Fruit fly (Drosophila melanogaster): Measurements from ENCODE around the gene TwdlD.

TwdlD gene

dm6 chr3R:26681947-26682346 is 42.1 kb downstream of the TwdlD start, which contains the start of gene beat-VII (continued):
- TF ChIP-seq Deaf1 (tag; optimal IDR thresholded peaks at IDR 0.05) (peak; percentile 74), Dad (GFP tag; optimal IDR thresholded peaks at IDR 0.05) (no peak), chif (GFP tag; optimal IDR thresholded peaks at IDR 0.05) (no peak), dimm (GFP tag; IDR thresholded peaks at IDR 0.05) (no peak), Elba2 (GFP tag; optimal IDR thresholded peaks at IDR 0.05) (no peak), CG16813 (GFP tag; IDR thresholded peaks at IDR 0.05; ENCODE audit: partially characterized antibody) (no peak), Lpt (GFP tag; optimal IDR thresholded peaks at IDR 0.05) (no peak), az2 (GFP tag; optimal IDR thresholded peaks at IDR 0.05) (no peak), trh (GFP tag; optimal IDR thresholded peaks at IDR 0.05) (no peak), H15 (GFP tag; IDR thresholded peaks at IDR 0.05) (no peak), MBD-R2 (GFP tag; IDR thresholded peaks at IDR 0.05) (no peak), mld (GFP tag; IDR thresholded peaks at IDR 0.05; ENCODE audit: partially characterized antibody) (no peak), Mad (GFP tag; optimal IDR thresholded peaks at IDR 0.05) (no peak), Taf1 (GFP tag; IDR thresholded peaks at IDR 0.05) (no peak), scrt (GFP tag; optimal IDR thresholded peaks at IDR 0.05) (peak; percentile 100), D19A (tag; optimal IDR thresholded peaks at IDR 0.05) (no peak), cad (GFP tag; optimal IDR thresholded peaks at IDR 0.05) (no peak), abd-A (tag; optimal IDR thresholded peaks at IDR 0.05) (peak; percentile 9)

DNA sequence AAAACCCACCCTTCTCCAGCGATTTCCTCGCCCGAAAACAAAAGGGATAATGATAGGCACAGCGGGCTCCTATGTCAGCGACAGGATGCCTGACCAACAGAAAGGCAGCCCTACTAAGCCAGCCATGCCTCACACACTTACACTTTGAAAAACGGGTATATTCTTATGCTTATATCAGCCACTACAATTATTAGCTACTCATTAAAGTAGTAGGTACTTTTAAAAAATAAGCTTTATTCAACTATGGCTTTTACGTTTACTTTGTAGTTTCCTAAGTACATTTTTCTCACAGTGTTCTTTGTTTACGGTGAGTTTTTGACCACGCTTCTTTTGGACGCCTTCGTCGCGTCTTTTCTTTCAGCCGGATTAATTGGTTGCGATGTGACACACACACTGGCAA is 50.4 kb downstream of the TwdlD start:
- peak; percentile 36; the same call in 1 of the 2 replicates for TF ChIP-seq vvl (GFP tag; IDR thresholded peaks at IDR 0.05)
- no peak for TF ChIP-seq CG12391 (tag; optimal IDR thresholded peaks at IDR 0.05)
- TF ChIP-seq CG18599 (GFP tag; optimal IDR thresholded peaks at IDR 0.05) = peak; percentile 42
- TF ChIP-seq pum (GFP tag; optimal IDR thresholded peaks at IDR 0.05) = no peak
- TF ChIP-seq Dbx (GFP tag; IDR thresholded peaks at IDR 0.05) = peak; percentile 26; the same call in 1 of the 3 replicates
- peak; percentile 59 for TF ChIP-seq Med (GFP tag)
- TF ChIP-seq p53 (GFP tag; optimal IDR thresholded peaks at IDR 0.05) = no peak
- TF ChIP-seq bsh (GFP tag; optimal IDR thresholded peaks at IDR 0.05) = no peak
- TF ChIP-seq Rfx (GFP tag; IDR thresholded peaks at IDR 0.05) = peak; percentile 51; the same call in 1 of the 2 replicates
- TF ChIP-seq CG9817 (tag; optimal IDR thresholded peaks at IDR 0.05) = peak; percentile 18
- TF ChIP-seq CoRest (tag; optimal IDR thresholded peaks at IDR 0.05) = no peak
- TF ChIP-seq zfh2 (GFP tag; optimal IDR thresholded peaks at IDR 0.05) = peak; percentile 0
- peak; percentile 39 for TF ChIP-seq Meics (GFP tag; optimal IDR thresholded peaks at IDR 0.05)
- peak; percentile 52 for TF ChIP-seq lab (GFP tag; optimal IDR thresholded peaks at IDR 0.05)
- TF ChIP-seq ken (GFP tag; IDR thresholded peaks at IDR 0.05) = no peak
- TF ChIP-seq ato (GFP tag; IDR thresholded peaks at IDR 0.05; ENCODE audit: partially characterized antibody) = no peak
- no peak for TF ChIP-seq CG13287 (GFP tag; IDR thresholded peaks at IDR 0.05; ENCODE audit: partially characterized antibody)
- TF ChIP-seq Fer1 (GFP tag; optimal IDR thresholded peaks at IDR 0.05) = peak; percentile 11
- TF ChIP-seq so (GFP tag; IDR thresholded peaks at IDR 0.05) = no peak
- TF ChIP-seq Ets65A (GFP tag) = peak; percentile 77
- peak; percentile 31; the same call in 1 of the 2 replicates for TF ChIP-seq slbo (GFP tag; IDR thresholded peaks at IDR 0.05)
- 0 out of 3 replicates have a peak, but pooled peaks have one; percentile 15 for TF ChIP-seq CG11456 (GFP tag; IDR thresholded peaks at IDR 0.05)
- TF ChIP-seq Antp (GFP tag; optimal IDR thresholded peaks at IDR 0.05) = no peak
- TF ChIP-seq CG7271 (tag; optimal IDR thresholded peaks at IDR 0.05) = no peak
- no peak for TF ChIP-seq amos (GFP tag; IDR thresholded peaks at IDR 0.05; ENCODE audit: partially characterized antibody)
- no peak for TF ChIP-seq CG8290 (GFP tag; optimal IDR thresholded peaks at IDR 0.05)
- TF ChIP-seq CG8290 (tag; optimal IDR thresholded peaks at IDR 0.05) = peak in 1 of 2 experiments; percentile 2
- no peak for TF ChIP-seq zen (tag; optimal IDR thresholded peaks at IDR 0.05)
- peak; percentile 25 for TF ChIP-seq dmrt99B (tag; optimal IDR thresholded peaks at IDR 0.05)
- TF ChIP-seq pb (GFP tag; optimal IDR thresholded peaks at IDR 0.05) = no peak
- no peak for TF ChIP-seq cato (GFP tag; optimal IDR thresholded peaks at IDR 0.05; ENCODE audit: borderline replicate concordance)
- TF ChIP-seq Hr51 (GFP tag; optimal IDR thresholded peaks at IDR 0.05) = peak in 1 of 2 experiments; percentile 5
- TF ChIP-seq Hmx (GFP tag; optimal IDR thresholded peaks at IDR 0.05) = no peak

All from whole organism, embryonic.